Fruit fly (Drosophila melanogaster): Measurements from ENCODE around the gene Tim9a.
A peak's percentile ranks its signal among the peaks of the same experiment; 100 is the strongest.

Gene Tim9a

DNA sequence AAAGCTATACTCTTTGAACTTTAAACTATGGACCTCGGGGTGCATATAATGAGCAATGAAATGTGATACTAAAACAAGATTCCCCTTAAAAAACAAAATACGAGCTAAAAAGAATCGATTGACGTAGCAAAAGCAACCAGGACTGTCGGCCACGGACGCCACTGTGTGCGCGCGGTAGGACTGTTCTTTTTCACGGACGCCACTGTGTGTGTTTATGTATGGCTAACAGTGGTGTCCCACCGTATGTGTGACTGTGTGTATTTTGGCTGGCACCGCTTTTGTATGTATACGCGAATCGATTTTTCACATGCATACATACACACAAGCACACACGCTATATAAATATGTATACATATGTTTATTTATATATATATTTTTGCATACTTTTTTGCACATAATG is 1.2 kb upstream of the Tim9a start (continued):
- TF ChIP-seq CG11398 (GFP tag; optimal IDR thresholded peaks at IDR 0.05) (peak; percentile 17), CG10274 (GFP tag; optimal IDR thresholded peaks at IDR 0.05) (no peak), z (GFP tag; IDR thresholded peaks at IDR 0.05) (no peak), CG8281 (tag; optimal IDR thresholded peaks at IDR 0.05) (no peak), btn (GFP tag; optimal IDR thresholded peaks at IDR 0.05) (no peak), gfzf (GFP tag; optimal IDR thresholded peaks at IDR 0.05) (no peak), dati (GFP tag; IDR thresholded peaks at IDR 0.05) (0 out of 2 replicates have a peak, but pooled peaks have one; percentile 45), sens (GFP tag) (peak; percentile 93), Opbp (GFP tag; IDR thresholded peaks at IDR 0.05; ENCODE audit: partially characterized antibody) (peak; percentile 56; the same call in 1 of the 3 replicates), maf-S (GFP tag; optimal IDR thresholded peaks at IDR 0.05) (peak; percentile 45), CG18011 (GFP tag; optimal IDR thresholded peaks at IDR 0.05) (no peak), Dek (tag; optimal IDR thresholded peaks at IDR 0.05) (peak; percentile 51), Neu2 (GFP tag; optimal IDR thresholded peaks at IDR 0.05; ENCODE audit: borderline replicate concordance) (no peak), CG11695 (GFP tag; IDR thresholded peaks at IDR 0.05) (peak; percentile 59), Rx (GFP tag; IDR thresholded peaks at IDR 0.05) (no peak; the same call in 1 of the 2 replicates), lov (optimal IDR thresholded peaks at IDR 0.05) (no peak), lov (GFP tag; IDR thresholded peaks at IDR 0.05) (no peak), ERR (GFP tag; optimal IDR thresholded peaks at IDR 0.05) (peak; percentile 55), CG15269 (tag; optimal IDR thresholded peaks at IDR 0.05) (peak; percentile 53), trh (GFP tag; optimal IDR thresholded peaks at IDR 0.05) (no peak), exex (tag; optimal IDR thresholded peaks at IDR 0.05) (peak; percentile 20), Atf3 (GFP tag; optimal IDR thresholded peaks at IDR 0.05) (no peak), CTCF (GFP tag; optimal IDR thresholded peaks at IDR 0.05) (no peak), Hmx (GFP tag; optimal IDR thresholded peaks at IDR 0.05) (no peak), Antp (GFP tag; optimal IDR thresholded peaks at IDR 0.05) (peak; percentile 72), CG31441 (GFP tag; IDR thresholded peaks at IDR 0.05) (no peak), Vsx1 (GFP tag; optimal IDR thresholded peaks at IDR 0.05) (no peak), CG10366 (GFP tag; IDR thresholded peaks at IDR 0.05) (peak; percentile 56), CG1603 (tag; optimal IDR thresholded peaks at IDR 0.05) (peak; percentile 43), Sox100B (GFP tag; optimal IDR thresholded peaks at IDR 0.05) (no peak), CG12155 (GFP tag; optimal IDR thresholded peaks at IDR 0.05) (peak; percentile 52), CG13624 (GFP tag; optimal IDR thresholded peaks at IDR 0.05) (peak; percentile 70), hth (optimal IDR thresholded peaks at IDR 0.05) (no peak), kah (GFP tag; optimal IDR thresholded peaks at IDR 0.05) (peak; percentile 17), CG2129 (GFP tag; IDR thresholded peaks at IDR 0.05; ENCODE audit: partially characterized antibody) (no peak), CG10979 (tag; optimal IDR thresholded peaks at IDR 0.05) (no peak), CG3163 (GFP tag; optimal IDR thresholded peaks at IDR 0.05) (peak; percentile 46), h (optimal IDR thresholded peaks at IDR 0.05) (peak; percentile 62), Fer1 (GFP tag; optimal IDR thresholded peaks at IDR 0.05) (peak; percentile 38), cad (GFP tag; optimal IDR thresholded peaks at IDR 0.05) (no peak), CG11456 (GFP tag; IDR thresholded peaks at IDR 0.05) (peak; percentile 68; the same call in 2 of the 3 replicates), CG4328 (GFP tag; optimal IDR thresholded peaks at IDR 0.05) (no peak), Oli (tag; optimal IDR thresholded peaks at IDR 0.05) (peak; percentile 4), CoRest (tag; optimal IDR thresholded peaks at IDR 0.05) (peak; percentile 4), H2.0 (GFP tag; IDR thresholded peaks at IDR 0.05) (peak; percentile 40; the same call in 1 of the 2 replicates), tio (GFP tag; optimal IDR thresholded peaks at IDR 0.05) (peak; percentile 28), D19A (tag; optimal IDR thresholded peaks at IDR 0.05) (peak; percentile 12), Ada2b (GFP tag; IDR thresholded peaks at IDR 0.05) (no peak), nerfin-1 (tag; optimal IDR thresholded peaks at IDR 0.05) (peak; percentile 19), row (GFP tag; IDR thresholded peaks at IDR 0.05) (peak; percentile 42), NfI (GFP tag; optimal IDR thresholded peaks at IDR 0.05) (peak; percentile 50), al (GFP tag; IDR thresholded peaks at IDR 0.05) (peak; percentile 43), CG7372 (GFP tag; IDR thresholded peaks at IDR 0.05) (no peak)
